Fruit fly (Drosophila melanogaster) whole organism, prepupa: Measurements from ENCODE around the gene dj-1beta.

Experiments
- CG10631 ChIP-seq: fragments of 200-800 bp; sonication (Bioruptor generic); optimal IDR thresholded peaks from 2 replicates; lab custom pipeline; 2016; ENCODE audit warnings: missing biosample characterization, missing genetic modification characterization
- CG10669 ChIP-seq: fragments of 200-800 bp; sonication (Bioruptor generic); optimal IDR thresholded peaks from 3 replicates; lab custom pipeline; 2018; ENCODE audit warnings: missing biosample characterization, mild to moderate bottlenecking, missing genetic modification characterization, moderate library complexity
- CG11294 ChIP-seq: fragments of 200-800 bp; sonication (Bioruptor generic); IDR thresholded peaks from 2 replicates; pipeline ENCODE4 v1.3.6; 2022; ENCODE audit warnings: missing biosample characterization, missing genetic modification characterization
- CG11762 ChIP-seq: fragments of 200-800 bp; sonication (Bioruptor generic); optimal IDR thresholded peaks from 3 replicates; lab custom pipeline; 2016; ENCODE audit warnings: missing biosample characterization, missing genetic modification characterization; ENCODE audit not compliant: insufficient read depth
- CG1621 ChIP-seq: fragments of 200-800 bp; sonication (Bioruptor generic); optimal IDR thresholded peaks from 3 replicates; lab custom pipeline; 2018; ENCODE audit warnings: missing biosample characterization, mild to moderate bottlenecking, missing genetic modification characterization
- CG3032 ChIP-seq: fragments of 200-800 bp; optimal IDR thresholded peaks from 2 replicates; lab custom pipeline; 2019; ENCODE audit warnings: missing biosample characterization, mild to moderate bottlenecking, missing genetic modification characterization, moderate library complexity
- CG31627 ChIP-seq: fragments of 200-800 bp; sonication (Bioruptor generic); optimal IDR thresholded peaks from 3 replicates; lab custom pipeline; 2016; ENCODE audit warnings: missing biosample characterization, missing genetic modification characterization
- CG3919 ChIP-seq: fragments of 200-800 bp; sonication (Bioruptor generic); optimal IDR thresholded peaks from 3 replicates; lab custom pipeline; 2016; ENCODE audit warnings: missing biosample characterization, missing genetic modification characterization
- CG4318 ChIP-seq: fragments of 200-800 bp; sonication (Bioruptor generic); optimal IDR thresholded peaks from 3 replicates; lab custom pipeline; 2017; ENCODE audit warnings: missing biosample characterization, mild to moderate bottlenecking, missing genetic modification characterization
- CG6163 ChIP-seq: fragments of 200-800 bp; sonication (Bioruptor generic); IDR thresholded peaks from 3 replicates; pipeline ENCODE4 v1.3.6; 2022; ENCODE audit warnings: missing biosample characterization, missing genetic modification characterization
- CG6792 ChIP-seq: fragments of 200-800 bp; sonication (Bioruptor generic); optimal IDR thresholded peaks from 3 replicates; lab custom pipeline; 2016; ENCODE audit warnings: missing biosample characterization, missing genetic modification characterization
- CG6808 ChIP-seq: fragments of 200-800 bp; sonication (Bioruptor generic); optimal IDR thresholded peaks from 3 replicates; lab custom pipeline; 2017; ENCODE audit warnings: missing biosample characterization, missing genetic modification characterization, mild to moderate bottlenecking, moderate library complexity, missing genetic modification reagents
- CG7368 ChIP-seq: fragments of 200-800 bp; sonication (Bioruptor generic); optimal IDR thresholded peaks from 3 replicates; lab custom pipeline; 2016; ENCODE audit warnings: missing biosample characterization, missing genetic modification characterization
- CG8119 ChIP-seq: fragments of 200-800 bp; sonication (Bioruptor generic); IDR thresholded peaks from 3 replicates; pipeline ENCODE4 v1.3.6; 2022; ENCODE audit warnings: missing biosample characterization, missing genetic modification characterization
- CG8319 ChIP-seq: fragments of 200-800 bp; sonication (Bioruptor generic); optimal IDR thresholded peaks from 3 replicates; lab custom pipeline; 2016; ENCODE audit warnings: missing biosample characterization, missing genetic modification characterization
- CG9139 ChIP-seq: fragments of 200-800 bp; sonication (Bioruptor generic); optimal IDR thresholded peaks from 3 replicates; lab custom pipeline; 2017; ENCODE audit warnings: missing biosample characterization, mild to moderate bottlenecking, missing genetic modification characterization
- Eip75B ChIP-seq: fragments of 200-800 bp; sonication (Bioruptor generic); optimal IDR thresholded peaks from 3 replicates; lab custom pipeline; 2016; ENCODE audit warnings: missing biosample characterization, missing genetic modification characterization
- Eip78C ChIP-seq: fragments of 200-800 bp; sonication (Bioruptor generic); peaks from one replicate; lab custom pipeline; 2016; ENCODE audit warnings: missing biosample characterization, missing genetic modification characterization
- Eip93F ChIP-seq: fragments of 200-800 bp; sonication (Bioruptor generic); optimal IDR thresholded peaks from 2 replicates; lab custom pipeline; 2016; ENCODE audit warnings: missing biosample characterization, mild to moderate bottlenecking, missing genetic modification characterization
- Ets96B ChIP-seq: fragments of 200-800 bp; optimal IDR thresholded peaks from 2 replicates; lab custom pipeline; 2019; ENCODE audit warnings: missing biosample characterization, mild to moderate bottlenecking, missing genetic modification characterization, moderate library complexity
- Gug ChIP-seq: fragments of 200-800 bp; sonication (Bioruptor generic); IDR thresholded peaks from 2 replicates; pipeline ENCODE4 v1.3.6; 2022; ENCODE audit warnings: missing biosample characterization, missing genetic modification characterization
- Hr4 ChIP-seq: fragments of 200-800 bp; sonication (Bioruptor generic); optimal IDR thresholded peaks from 3 replicates; lab custom pipeline; 2016; ENCODE audit warnings: missing biosample characterization, missing genetic modification characterization
- Met ChIP-seq: fragments of 200-800 bp; sonication (Bioruptor generic); optimal IDR thresholded peaks from 3 replicates; lab custom pipeline; 2016; ENCODE audit warnings: missing biosample characterization, missing genetic modification characterization
- OdsH ChIP-seq: fragments of 200-800 bp; sonication (Bioruptor generic); optimal IDR thresholded peaks from 3 replicates; lab custom pipeline; 2016; ENCODE audit warnings: missing biosample characterization, missing genetic modification characterization
- Smox ChIP-seq: fragments of 200-800 bp; sonication (Bioruptor generic); optimal IDR thresholded peaks from 3 replicates; lab custom pipeline; 2016; ENCODE audit warnings: missing biosample characterization, missing genetic modification characterization
- Sox102F ChIP-seq: fragments of 200-800 bp; sonication (Bioruptor generic); optimal IDR thresholded peaks from 2 replicates; lab custom pipeline; 2016; ENCODE audit warnings: missing biosample characterization, mild to moderate bottlenecking, missing genetic modification characterization
- Sox14 ChIP-seq: fragments of 200-800 bp; sonication (Bioruptor generic); optimal IDR thresholded peaks from 3 replicates; lab custom pipeline; 2016; ENCODE audit warnings: missing biosample characterization, missing genetic modification characterization
- Sox15 ChIP-seq: fragments of 200-800 bp; sonication (Bioruptor generic); optimal IDR thresholded peaks from 3 replicates; lab custom pipeline; 2016; ENCODE audit warnings: missing biosample characterization, missing genetic modification characterization
- achi ChIP-seq: fragments of 200-800 bp; sonication (Bioruptor generic); optimal IDR thresholded peaks from 3 replicates; lab custom pipeline; 2016; ENCODE audit warnings: missing biosample characterization, missing genetic modification characterization
- acj6 ChIP-seq: fragments of 200-800 bp; sonication (Bioruptor generic); optimal IDR thresholded peaks from 3 replicates; lab custom pipeline; 2016; ENCODE audit warnings: missing biosample characterization, missing genetic modification characterization
- cyc ChIP-seq: fragments of 200-800 bp; sonication (Bioruptor generic); optimal IDR thresholded peaks from 3 replicates; lab custom pipeline; 2016; ENCODE audit warnings: missing biosample characterization, missing genetic modification characterization
- dsx ChIP-seq: fragments of 200-800 bp; optimal IDR thresholded peaks from 3 replicates; lab custom pipeline; 2019; ENCODE audit warnings: missing biosample characterization, mild to moderate bottlenecking, missing genetic modification characterization, moderate library complexity; ENCODE audit not compliant: poor library complexity, severe bottlenecking
- eg ChIP-seq: fragments of 200-800 bp; sonication (Bioruptor generic); IDR thresholded peaks from 3 replicates; pipeline ENCODE4 v1.3.6; 2022; ENCODE audit warnings: missing biosample characterization, missing genetic modification characterization
- esn ChIP-seq: fragments of 200-800 bp; sonication (Bioruptor generic); optimal IDR thresholded peaks from 2 replicates; lab custom pipeline; 2016; ENCODE audit warnings: missing biosample characterization, mild to moderate bottlenecking, missing genetic modification characterization, moderate library complexity
- fd85E ChIP-seq: fragments of 200-800 bp; sonication (Bioruptor generic); optimal IDR thresholded peaks from 3 replicates; lab custom pipeline; 2016; ENCODE audit warnings: missing biosample characterization, missing genetic modification characterization
- fkh ChIP-seq: fragments of 200-800 bp; sonication (Bioruptor generic); optimal IDR thresholded peaks from 3 replicates; lab custom pipeline; 2017; ENCODE audit warnings: missing biosample characterization, mild to moderate bottlenecking, missing genetic modification characterization, moderate library complexity
- lz ChIP-seq: fragments of 200-800 bp; sonication (Bioruptor generic); optimal IDR thresholded peaks from 3 replicates; lab custom pipeline; 2016; ENCODE audit warnings: missing biosample characterization, missing genetic modification characterization
- pdm3 ChIP-seq: fragments of 200-800 bp; sonication (Bioruptor generic); optimal IDR thresholded peaks from 3 replicates; lab custom pipeline; 2016; ENCODE audit warnings: missing biosample characterization, missing genetic modification characterization
- salr ChIP-seq, 2 experiments: fragments of 200-800 bp; sonication (Bioruptor generic); optimal IDR thresholded peaks; 3 replicates each; lab custom pipeline; 2016 to 2018; ENCODE audit warnings: missing biosample characterization in 2 of 2, missing genetic modification characterization in 2 of 2, mild to moderate bottlenecking in 1 of 2
- spab ChIP-seq: fragments of 200-800 bp; sonication (Bioruptor generic); optimal IDR thresholded peaks from 2 replicates; lab custom pipeline; 2017; ENCODE audit warnings: missing biosample characterization, mild to moderate bottlenecking, missing genetic modification characterization, missing genetic modification reagents
- ss ChIP-seq, 2 experiments: fragments of 200-800 bp; sonication (Bioruptor generic); optimal IDR thresholded peaks; 2 replicates in 1 of 2; 3 replicates in 1 of 2; lab custom pipeline; 2017 to 2018; ENCODE audit warnings: mild to moderate bottlenecking in 2 of 2, missing biosample characterization in 2 of 2, missing genetic modification characterization in 2 of 2, moderate library complexity in 1 of 2
- svp ChIP-seq: fragments of 200-800 bp; sonication (Bioruptor generic); peaks from one replicate; lab custom pipeline; 2016; ENCODE audit warnings: missing biosample characterization, missing genetic modification characterization
- topi ChIP-seq: fragments of 200-800 bp; sonication (Bioruptor generic); optimal IDR thresholded peaks from 3 replicates; lab custom pipeline; 2016; ENCODE audit warnings: missing biosample characterization, missing genetic modification characterization
- vri ChIP-seq: fragments of 200-800 bp; sonication (Bioruptor generic); optimal IDR thresholded peaks from 3 replicates; lab custom pipeline; 2016; ENCODE audit warnings: missing biosample characterization, mild to moderate bottlenecking, missing genetic modification characterization

The dj-1beta gene

dm6 chr3R:30806490-30807195 is at the start of gene dj-1beta, which contains the start of gene wts:
TSS of gene dj-1beta (plus strand) at chr3R:30807117.
TSS of gene wts (minus strand) at chr3R:30806619.
- no peak for TF ChIP-seq CG3032
- no peak for TF ChIP-seq cyc
- peak; percentile 49 for TF ChIP-seq Eip78C
- no peak for TF ChIP-seq CG6163
- TF ChIP-seq Smox (GFP tag; lab: Kevin White, UChicago), result peak; percentile 12
- TF ChIP-seq esn (GFP tag; lab: Kevin White, UChicago), result no peak
- no peak for TF ChIP-seq Met (GFP tag; lab: Kevin White, UChicago)
- no peak for TF ChIP-seq CG7368 (GFP tag; lab: Kevin White, UChicago)
- TF ChIP-seq fd85E, result no peak

DNA sequence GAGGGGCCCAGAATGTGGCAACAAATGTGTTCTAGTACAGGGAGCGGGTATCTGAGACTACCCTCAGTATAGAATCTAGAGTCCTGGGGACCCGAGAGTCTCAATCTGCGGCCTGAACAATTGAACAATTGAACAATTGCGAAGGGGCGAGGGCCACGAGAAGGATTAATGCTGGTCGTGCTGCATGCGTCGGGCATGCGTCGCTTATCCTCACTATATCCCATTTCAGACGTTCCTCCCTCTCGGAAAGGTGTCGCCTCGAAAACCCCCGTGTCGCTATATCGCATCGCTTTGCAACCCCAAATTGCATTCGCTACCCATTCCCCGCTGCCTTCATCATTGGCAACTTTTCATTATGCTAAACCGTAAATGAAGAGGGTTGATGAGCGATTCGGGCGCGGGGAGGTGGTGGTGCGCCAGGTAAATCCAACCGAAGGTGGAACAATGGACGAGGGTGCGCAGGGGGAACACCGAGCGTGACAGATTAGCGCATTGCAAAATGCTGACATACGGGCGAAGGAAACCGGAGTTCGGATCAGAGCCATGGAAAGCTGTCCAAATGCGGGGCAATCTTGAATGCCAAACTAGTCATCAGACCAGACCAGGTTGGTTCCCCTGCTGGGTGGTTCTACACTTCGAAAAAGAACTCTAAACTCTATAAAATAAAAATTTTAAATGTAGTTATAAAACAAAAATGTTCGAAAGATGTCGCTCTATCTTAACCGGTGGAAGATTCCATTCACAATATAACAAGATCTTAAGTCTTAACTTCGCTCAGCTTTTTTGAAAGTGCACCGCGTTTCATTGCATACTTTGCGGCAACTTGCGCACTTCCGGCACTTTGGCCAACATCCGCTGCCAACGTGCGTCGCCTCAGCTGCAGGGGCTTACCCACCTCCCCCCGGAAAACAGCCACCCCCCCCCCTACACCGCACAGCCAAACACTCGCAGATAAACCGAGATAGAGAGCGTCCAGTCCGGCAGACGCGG is 47.9 kb upstream of the dj-1beta start:
- TF ChIP-seq CG3919 (GFP tag; lab: Kevin White, UChicago), result peak; percentile 43
- TF ChIP-seq svp, result peak; percentile 48
- TF ChIP-seq Eip93F, result no peak
- TF ChIP-seq achi (GFP tag; lab: Kevin White, UChicago), result peak; percentile 14
- TF ChIP-seq Ets96B, result no peak
- peak; percentile 1 for TF ChIP-seq cyc
- TF ChIP-seq OdsH (GFP tag; lab: Kevin White, UChicago), result no peak
- TF ChIP-seq Eip78C, result peak; percentile 49
- TF ChIP-seq Met (GFP tag; lab: Kevin White, UChicago), result peak; percentile 9
- TF ChIP-seq CG6808, result no peak
- peak; percentile 20 for TF ChIP-seq spab (GFP tag; lab: Kevin White, UChicago)
- no peak for TF ChIP-seq acj6
- no peak for TF ChIP-seq eg
- no peak for TF ChIP-seq vri (GFP tag; lab: Kevin White, UChicago)

dm6 chr3R:30761140-30761539 is 45.8 kb upstream of the dj-1beta start:
- TF ChIP-seq Hr4 (GFP tag; lab: Kevin White, UChicago) (no peak), Smox (GFP tag; lab: Kevin White, UChicago) (peak; percentile 64), lz (GFP tag; lab: Kevin White, UChicago) (peak; percentile 44), CG8119 (GFP tag; lab: Robert Waterston, UW) (no peak), CG1621 (tag; lab: Kevin White, UChicago) (no peak), Gug (GFP tag; lab: Robert Waterston, UW) (no peak), CG6808 (no peak), dsx (GFP tag; lab: Kevin White, UChicago) (no peak), topi (GFP tag; lab: Kevin White, UChicago) (peak; percentile 68), CG8319 (GFP tag; lab: Kevin White, UChicago) (no peak), CG4318 (GFP tag; lab: Kevin White, UChicago) (no peak), pdm3 (GFP tag; lab: Kevin White, UChicago) (no peak), CG10631 (GFP tag; lab: Kevin White, UChicago) (no peak), Met (GFP tag; lab: Kevin White, UChicago) (peak; percentile 57), svp (peak; percentile 76), CG3919 (GFP tag; lab: Kevin White, UChicago) (peak; percentile 46), fkh (no peak), CG6163 (no peak), Sox14 (GFP tag; lab: Kevin White, UChicago) (peak; percentile 29), CG10669 (GFP tag; lab: Kevin White, UChicago) (peak; percentile 1), Sox15 (GFP tag; lab: Kevin White, UChicago) (peak; percentile 8), achi (GFP tag; lab: Kevin White, UChicago) (peak; percentile 24), CG9139 (GFP tag; lab: Kevin White, UChicago) (no peak), CG11294 (no peak), CG6792 (GFP tag; lab: Kevin White, UChicago) (peak; percentile 45), cyc (peak; percentile 44), CG31627 (GFP tag; lab: Kevin White, UChicago) (peak; percentile 42), Eip78C (peak; percentile 80), eg (no peak), salr (GFP tag; optimal IDR thresholded peaks at IDR 0.05; lab: Kevin White, UChicago) (no peak), CG11762 (GFP tag; lab: Kevin White, UChicago) (no peak), vri (GFP tag; lab: Kevin White, UChicago) (peak; percentile 38), Eip75B (GFP tag; lab: Kevin White, UChicago) (peak; percentile 17), Sox102F (GFP tag; lab: Kevin White, UChicago) (peak; percentile 45), ss (GFP tag; optimal IDR thresholded peaks at IDR 0.05; lab: Kevin White, UChicago) (no peak)
